Fruit fly (Drosophila melanogaster): ENCODE measurements around the gene CenG1A.

- no peak for TF ChIP-seq CG34406 (GFP tag; optimal IDR thresholded peaks at IDR 0.05)
- no peak for TF ChIP-seq topi (GFP tag; optimal IDR thresholded peaks at IDR 0.05)
- no peak for TF ChIP-seq CG6808 (GFP tag; optimal IDR thresholded peaks at IDR 0.05)
- no peak for TF ChIP-seq CG10631 (GFP tag; optimal IDR thresholded peaks at IDR 0.05)
- no peak for TF ChIP-seq CG8319 (GFP tag; optimal IDR thresholded peaks at IDR 0.05)
- no peak for TF ChIP-seq CG11294 (GFP tag; IDR thresholded peaks at IDR 0.05)
- TF ChIP-seq Sox102F (GFP tag; optimal IDR thresholded peaks at IDR 0.05), result no peak
- TF ChIP-seq fd85E (GFP tag; optimal IDR thresholded peaks at IDR 0.05), result no peak
- TF ChIP-seq svp (GFP tag), result no peak
- TF ChIP-seq Hr39 (GFP tag; optimal IDR thresholded peaks at IDR 0.05), result no peak
- TF ChIP-seq OdsH (GFP tag; optimal IDR thresholded peaks at IDR 0.05), result no peak
These were observed 7.8 kb upstream of the CenG1A start, which contains the start of gene PolG1 for dm6 chr2L:13827557-13827956.

Measured in whole organism, prepupa.